Fruit fly (Drosophila melanogaster): ENCODE results near the gene Prps.

The Prps gene

DNA sequence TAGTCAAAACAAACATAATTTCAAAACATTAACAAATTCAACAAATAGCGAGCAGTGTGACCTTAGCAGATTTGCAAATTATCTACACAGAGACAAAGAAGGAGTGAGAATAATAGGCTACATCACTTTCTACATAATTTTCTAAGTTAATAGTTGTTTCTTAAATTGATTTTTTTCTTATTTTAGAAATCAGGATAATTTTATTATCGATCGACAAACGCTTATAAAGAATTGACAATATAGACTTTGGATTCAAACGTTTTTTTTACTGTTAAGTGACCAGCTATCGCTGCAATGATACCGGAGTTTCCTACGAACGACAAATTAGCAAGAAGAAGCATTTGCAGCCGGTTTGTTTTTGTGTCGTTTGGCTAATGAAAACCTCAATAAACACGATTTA lies 26.6 kb upstream of the Prps start, which contains the start of the genes nbs and defl (continued):
- TF ChIP-seq z (GFP tag; IDR thresholded peaks at IDR 0.05) (no peak), amos (GFP tag; IDR thresholded peaks at IDR 0.05; ENCODE audit: partially characterized antibody) (peak; percentile 19; the same call in 1 of the 2 replicates), Chrac-16 (GFP tag; optimal IDR thresholded peaks at IDR 0.05) (peak; percentile 70), Mad (GFP tag; optimal IDR thresholded peaks at IDR 0.05) (peak; percentile 62), Fer2 (tag; optimal IDR thresholded peaks at IDR 0.05) (peak; percentile 55), CG17328 (GFP tag; IDR thresholded peaks at IDR 0.05) (0 out of 2 replicates have a peak, but pooled peaks have one; percentile 14), CG11723 (GFP tag; optimal IDR thresholded peaks at IDR 0.05) (no peak), CG13624 (GFP tag; optimal IDR thresholded peaks at IDR 0.05) (peak; percentile 75), CG1602 (GFP tag; optimal IDR thresholded peaks at IDR 0.05) (peak; percentile 70), fd96Cb (tag; optimal IDR thresholded peaks at IDR 0.05) (peak; percentile 47), Mrtf (GFP tag; IDR thresholded peaks at IDR 0.05) (0 out of 3 replicates have a peak, but pooled peaks have one; percentile 49), nerfin-2 (GFP tag; IDR thresholded peaks at IDR 0.05; ENCODE audit: partially characterized antibody) (no peak), NfI (GFP tag; optimal IDR thresholded peaks at IDR 0.05) (peak; percentile 41), CG13894 (tag; optimal IDR thresholded peaks at IDR 0.05) (no peak), Myb (GFP tag; optimal IDR thresholded peaks at IDR 0.05) (peak; percentile 48), sug (tag; optimal IDR thresholded peaks at IDR 0.05) (peak; percentile 74), CG17361 (GFP tag; IDR thresholded peaks at IDR 0.05) (peak; percentile 86), chif (GFP tag; optimal IDR thresholded peaks at IDR 0.05) (peak; percentile 52 to 69), BEAF-32 (GFP tag; optimal IDR thresholded peaks at IDR 0.05) (peak; percentile 71), CG12219 (GFP tag; optimal IDR thresholded peaks at IDR 0.05) (no peak), CG17829 (tag; optimal IDR thresholded peaks at IDR 0.05) (peak; percentile 73), Asciz (GFP tag; optimal IDR thresholded peaks at IDR 0.05) (no peak), CG8765 (GFP tag; IDR thresholded peaks at IDR 0.05) (peak; percentile 65), H2.0 (GFP tag; IDR thresholded peaks at IDR 0.05) (peak; percentile 51; the same call in 1 of the 2 replicates), dysf (GFP tag; IDR thresholded peaks at IDR 0.05) (peak; percentile 80), Rx (GFP tag; IDR thresholded peaks at IDR 0.05) (peak; percentile 56; the same call in 1 of the 2 replicates), aop (GFP tag; IDR thresholded peaks at IDR 0.05) (no peak), jigr1 (GFP tag; IDR thresholded peaks at IDR 0.05) (no peak), CG12104 (GFP tag; optimal IDR thresholded peaks at IDR 0.05) (peak; percentile 53), Sox100B (GFP tag; optimal IDR thresholded peaks at IDR 0.05) (no peak), CG15601 (tag; optimal IDR thresholded peaks at IDR 0.05) (no peak), C15 (GFP tag; IDR thresholded peaks at IDR 0.05) (peak; percentile 29; the same call in 1 of the 3 replicates), gcm2 (GFP tag; optimal IDR thresholded peaks at IDR 0.05) (no peak), pzg (GFP tag; optimal IDR thresholded peaks at IDR 0.05) (peak; percentile 47), CG31388 (GFP tag; optimal IDR thresholded peaks at IDR 0.05) (no peak), croc (GFP tag; conservative IDR thresholded peaks at IDR 0.05) (peak; percentile 55), CG1603 (tag; optimal IDR thresholded peaks at IDR 0.05) (no peak), stc (GFP tag; IDR thresholded peaks at IDR 0.05) (peak; percentile 62; the same call in 1 of the 2 replicates), CG32772 (GFP tag; IDR thresholded peaks at IDR 0.05) (peak; percentile 69), CG10654 (GFP tag; optimal IDR thresholded peaks at IDR 0.05) (peak; percentile 50), CG6854 (GFP tag; optimal IDR thresholded peaks at IDR 0.05) (no peak), B-H2 (GFP tag; optimal IDR thresholded peaks at IDR 0.05) (peak; percentile 60), CG14860 (GFP tag; IDR thresholded peaks at IDR 0.05; ENCODE audit: partially characterized antibody) (peak; percentile 31; the same call in 1 of the 3 replicates), Camta (GFP tag; optimal IDR thresholded peaks at IDR 0.05) (peak; percentile 86), CG14710 (tag; optimal IDR thresholded peaks at IDR 0.05) (peak; percentile 73), Meics (GFP tag; optimal IDR thresholded peaks at IDR 0.05) (peak; percentile 66), kni (GFP tag; optimal IDR thresholded peaks at IDR 0.05) (no peak), CG18764 (GFP tag; optimal IDR thresholded peaks at IDR 0.05) (peak; percentile 57), onecut (GFP tag; IDR thresholded peaks at IDR 0.05) (no peak), CG9932 (GFP tag; IDR thresholded peaks at IDR 0.05) (peak; percentile 88), Ets97D (GFP tag; optimal IDR thresholded peaks at IDR 0.05) (peak; percentile 48)

All from whole organism, embryonic.